Fruit fly (Drosophila melanogaster): Measurements from ENCODE around the gene CG9287.

CG9287 gene

DNA sequence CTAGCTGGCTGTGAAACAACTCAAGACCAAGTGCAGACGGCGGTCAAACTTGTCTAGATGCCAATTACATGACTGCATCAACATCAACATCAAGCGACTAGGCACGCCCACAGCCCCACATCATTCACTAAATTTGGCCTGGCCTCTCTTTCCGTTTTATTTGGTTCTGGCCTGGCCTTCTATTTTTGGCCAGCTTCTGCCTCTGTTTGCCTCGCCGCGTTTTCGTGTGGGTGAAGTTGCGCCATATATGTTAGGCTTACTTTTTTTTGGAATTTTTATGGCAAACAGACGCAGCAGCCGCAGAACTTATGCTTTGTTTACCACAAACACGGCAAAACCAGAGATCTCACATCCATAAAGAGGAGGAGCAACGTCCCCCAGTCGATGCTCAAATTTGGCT, 35.8 kb upstream of the CG9287 start (continued):
- TF ChIP-seq CG12769 (tag; optimal IDR thresholded peaks at IDR 0.05) (peak; percentile 43), CG6765 (GFP tag; optimal IDR thresholded peaks at IDR 0.05) (peak; percentile 21)

- no peak for TF ChIP-seq abd-A (tag; optimal IDR thresholded peaks at IDR 0.05)
- peak in 1 of 2 experiments; percentile 23 for TF ChIP-seq Pdp1 (GFP tag; optimal IDR thresholded peaks at IDR 0.05)
- TF ChIP-seq lab (GFP tag; optimal IDR thresholded peaks at IDR 0.05), result no peak
- no peak for TF ChIP-seq CG32767 (GFP tag; IDR thresholded peaks at IDR 0.05)
Measured at dm6 chr2L:8714513-8714912, 34.9 kb upstream of the CG9287 start.

dm6 chr2L:8709413-8709812, 29.8 kb upstream of the CG9287 start, which contains the start of gene Hnf4:
Gene Hnf4, minus strand, starts transcription at chr2L:8709611.
- TF ChIP-seq sens (GFP tag), result no peak
- TF ChIP-seq Dp (GFP tag; optimal IDR thresholded peaks at IDR 0.05), result peak; percentile 93
- TF ChIP-seq ewg (GFP tag; optimal IDR thresholded peaks at IDR 0.05), result no peak
- peak; percentile 12 for TF ChIP-seq Ets97D (GFP tag; optimal IDR thresholded peaks at IDR 0.05)
- TF ChIP-seq CG12744 (GFP tag; optimal IDR thresholded peaks at IDR 0.05), result peak; percentile 14
- peak; percentile 40 for TF ChIP-seq CG1603 (tag; optimal IDR thresholded peaks at IDR 0.05)
- peak; percentile 33 for TF ChIP-seq CG34376 (GFP tag; optimal IDR thresholded peaks at IDR 0.05)
- TF ChIP-seq CG3847 (GFP tag; IDR thresholded peaks at IDR 0.05), result peak; percentile 73
- TF ChIP-seq CG4360 (GFP tag; IDR thresholded peaks at IDR 0.05), result no peak
- no peak for TF ChIP-seq tio (GFP tag; optimal IDR thresholded peaks at IDR 0.05)
- peak; percentile 53 for TF ChIP-seq CG3995 (GFP tag; optimal IDR thresholded peaks at IDR 0.05)
- TF ChIP-seq CG7987 (GFP tag; optimal IDR thresholded peaks at IDR 0.05), result peak; percentile 6
- no peak for TF ChIP-seq Nf-YC (tag; optimal IDR thresholded peaks at IDR 0.05)
- peak; percentile 70 for TF ChIP-seq cg (GFP tag; optimal IDR thresholded peaks at IDR 0.05)
- no peak for TF ChIP-seq CG4730 (GFP tag; IDR thresholded peaks at IDR 0.05)
- TF ChIP-seq CG32532 (GFP tag; IDR thresholded peaks at IDR 0.05), result no peak
- peak; percentile 79 for TF ChIP-seq Myb (GFP tag; optimal IDR thresholded peaks at IDR 0.05)
- no peak for TF ChIP-seq CG15073 (GFP tag; optimal IDR thresholded peaks at IDR 0.05)
- TF ChIP-seq Bgb (GFP tag; IDR thresholded peaks at IDR 0.05; ENCODE audit: partially characterized antibody), result peak; percentile 56
- no peak for TF ChIP-seq vvl (GFP tag; IDR thresholded peaks at IDR 0.05)
- TF ChIP-seq hbn (GFP tag; IDR thresholded peaks at IDR 0.05; ENCODE audit: partially characterized antibody), result no peak
- peak; percentile 39 for TF ChIP-seq Lhr (GFP tag; optimal IDR thresholded peaks at IDR 0.05)
- peak; percentile 24 for TF ChIP-seq grn (GFP tag; optimal IDR thresholded peaks at IDR 0.05)
- no peak for TF ChIP-seq gem (tag; optimal IDR thresholded peaks at IDR 0.05)
- peak; percentile 68 for TF ChIP-seq HmgZ (tag; optimal IDR thresholded peaks at IDR 0.05)
- no peak for TF ChIP-seq Six4 (GFP tag; optimal IDR thresholded peaks at IDR 0.05)
- TF ChIP-seq Hmr (GFP tag; optimal IDR thresholded peaks at IDR 0.05), result peak; percentile 18
- TF ChIP-seq Med (GFP tag), result peak; percentile 63
- TF ChIP-seq exex (tag; optimal IDR thresholded peaks at IDR 0.05), result peak; percentile 53
- no peak for TF ChIP-seq gcm (GFP tag; optimal IDR thresholded peaks at IDR 0.05)
- TF ChIP-seq pzg (GFP tag; optimal IDR thresholded peaks at IDR 0.05), result peak; percentile 61
- peak; percentile 88 for TF ChIP-seq CG9437 (GFP tag; optimal IDR thresholded peaks at IDR 0.05)
- TF ChIP-seq Blimp-1 (GFP tag; optimal IDR thresholded peaks at IDR 0.05), result peak; percentile 62
- no peak for TF ChIP-seq CG2129 (GFP tag; IDR thresholded peaks at IDR 0.05; ENCODE audit: partially characterized antibody)
- TF ChIP-seq sug (tag; optimal IDR thresholded peaks at IDR 0.05), result peak; percentile 28
- peak; percentile 4 for TF ChIP-seq nmo (GFP tag; optimal IDR thresholded peaks at IDR 0.05)
- no peak for TF ChIP-seq CG1529 (GFP tag; optimal IDR thresholded peaks at IDR 0.05)
- no peak for TF ChIP-seq Dip3 (GFP tag; optimal IDR thresholded peaks at IDR 0.05)
- peak; percentile 19 for TF ChIP-seq stwl (tag; optimal IDR thresholded peaks at IDR 0.05)
- peak; percentile 35 for TF ChIP-seq CG12659 (GFP tag; optimal IDR thresholded peaks at IDR 0.05)
- TF ChIP-seq CTCF (GFP tag; optimal IDR thresholded peaks at IDR 0.05), result peak; percentile 20
- TF ChIP-seq pnt (GFP tag; optimal IDR thresholded peaks at IDR 0.05), result no peak

Measured in whole organism, embryonic.